Fruit fly (Drosophila melanogaster): Measurements from ENCODE around the gene Nasp.

DNA sequence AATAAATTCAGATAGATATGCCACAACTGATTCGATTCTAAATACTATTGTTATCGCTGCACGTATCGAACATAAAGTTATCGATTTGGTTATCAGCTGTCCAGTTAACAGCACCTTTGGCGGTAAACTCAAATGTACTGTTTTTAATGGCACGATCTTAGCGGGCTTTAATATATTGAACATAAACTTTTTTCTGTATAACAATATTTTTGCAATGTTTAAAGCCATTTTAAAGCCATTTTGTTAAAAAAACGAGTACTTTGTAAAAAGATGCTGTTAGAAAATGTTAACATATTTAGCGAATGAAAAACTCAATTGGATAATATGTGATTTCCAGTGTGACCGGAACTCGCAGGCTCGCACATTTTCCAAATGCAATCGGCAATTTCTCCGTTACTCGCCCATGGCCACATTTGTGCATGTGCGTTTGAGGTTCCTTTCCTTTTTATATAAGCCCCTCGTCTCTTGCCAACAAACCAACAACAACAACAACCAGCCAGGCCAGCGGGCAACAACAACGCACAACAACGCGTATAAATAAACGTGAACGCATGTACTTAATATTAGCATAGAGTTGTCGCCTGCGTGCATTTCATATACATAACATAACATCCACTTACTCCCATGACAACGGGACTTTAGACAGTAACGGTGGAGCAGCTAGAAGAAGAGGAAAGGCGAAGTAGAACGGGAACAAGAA lies 31.6 kb upstream of the Nasp start, which contains the start of gene TMEM216:
- TF ChIP-seq ttk (optimal IDR thresholded peaks at IDR 0.05) (no peak), insv (optimal IDR thresholded peaks at IDR 0.05) (no peak)
